Fruit fly (Drosophila melanogaster): Measurements from ENCODE around the gene sens.

sens gene

DNA sequence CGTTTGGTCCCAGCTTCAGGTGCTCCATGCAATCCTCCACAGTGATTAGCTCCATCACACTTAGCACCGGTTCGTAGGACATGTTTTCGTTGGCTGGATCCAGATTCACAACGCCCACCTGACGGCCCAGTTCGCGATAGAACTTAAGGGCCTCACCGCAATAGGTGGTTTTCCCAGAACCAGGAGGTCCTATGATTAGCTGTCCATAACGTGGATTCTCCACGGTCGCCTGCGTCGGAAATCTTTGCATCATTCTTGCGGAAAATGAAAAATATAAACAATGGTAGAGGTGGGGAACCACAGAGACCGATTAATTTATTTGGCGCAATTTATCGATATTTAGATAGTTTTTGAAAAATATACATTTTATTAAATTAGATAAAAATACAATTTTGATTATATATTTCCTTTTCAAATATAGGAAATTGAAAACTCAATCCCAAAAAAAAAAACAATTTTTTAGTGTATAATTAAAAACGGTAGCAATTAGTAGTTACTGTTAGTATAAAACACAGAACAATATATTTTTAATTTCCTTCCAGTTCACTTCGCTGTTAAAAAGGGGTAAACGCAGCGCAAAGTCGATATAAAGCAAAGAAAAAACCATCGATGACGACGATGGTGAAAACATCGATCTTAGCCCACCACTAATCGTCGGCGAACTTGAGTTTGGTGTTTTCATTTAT lies 11.4 kb upstream of the sens start, which contains the start of the genes CG10222 and flr (continued):
- TF ChIP-seq seq (GFP tag; IDR thresholded peaks at IDR 0.05): no peak
- peak; percentile 71 for TF ChIP-seq unc-4 (GFP tag; IDR thresholded peaks at IDR 0.05; ENCODE audit: partially characterized antibody)
- no peak for TF ChIP-seq CG3726 (GFP tag; IDR thresholded peaks at IDR 0.05)
- TF ChIP-seq toy (GFP tag; IDR thresholded peaks at IDR 0.05): no peak
- peak; percentile 44; the same call in 1 of the 2 replicates for TF ChIP-seq nerfin-2 (GFP tag; IDR thresholded peaks at IDR 0.05; ENCODE audit: partially characterized antibody)
- no peak for TF ChIP-seq Atf-2 (GFP tag; optimal IDR thresholded peaks at IDR 0.05)
- no peak for TF ChIP-seq vvl (GFP tag; IDR thresholded peaks at IDR 0.05)
- TF ChIP-seq CG6689 (GFP tag; IDR thresholded peaks at IDR 0.05): no peak
- no peak for TF ChIP-seq klu (GFP tag; IDR thresholded peaks at IDR 0.05)
- TF ChIP-seq CG7839 (tag; optimal IDR thresholded peaks at IDR 0.05): no peak
- TF ChIP-seq Six4 (GFP tag; optimal IDR thresholded peaks at IDR 0.05): no peak
- TF ChIP-seq CG5953 (GFP tag; IDR thresholded peaks at IDR 0.05): no peak
- peak; percentile 22; the same call in 1 of the 2 replicates for TF ChIP-seq tna (GFP tag; IDR thresholded peaks at IDR 0.05; ENCODE audit: partially characterized antibody)
- TF ChIP-seq TFAM (GFP tag; optimal IDR thresholded peaks at IDR 0.05): no peak
- no peak for TF ChIP-seq sima (GFP tag; optimal IDR thresholded peaks at IDR 0.05)
- peak; percentile 7 for TF ChIP-seq CG1603 (tag; optimal IDR thresholded peaks at IDR 0.05)
- no peak for TF ChIP-seq CTCF (GFP tag; optimal IDR thresholded peaks at IDR 0.05)
- TF ChIP-seq grn (GFP tag; optimal IDR thresholded peaks at IDR 0.05): no peak
- TF ChIP-seq Dfd (GFP tag; optimal IDR thresholded peaks at IDR 0.05): no peak
- no peak for TF ChIP-seq Abd-B (GFP tag; optimal IDR thresholded peaks at IDR 0.05)
- no peak for TF ChIP-seq gro (GFP tag; optimal IDR thresholded peaks at IDR 0.05)
- no peak for TF ChIP-seq Hr39 (optimal IDR thresholded peaks at IDR 0.05)
- no peak for TF ChIP-seq wek (GFP tag; optimal IDR thresholded peaks at IDR 0.05)
- no peak for TF ChIP-seq CG30431 (GFP tag; optimal IDR thresholded peaks at IDR 0.05)
- TF ChIP-seq MBD-R2 (GFP tag; IDR thresholded peaks at IDR 0.05): peak; percentile 65
- no peak for TF ChIP-seq Usf (GFP tag; optimal IDR thresholded peaks at IDR 0.05)
- 0 out of 3 replicates have a peak, but pooled peaks have one; percentile 62 for TF ChIP-seq mld (GFP tag; IDR thresholded peaks at IDR 0.05; ENCODE audit: partially characterized antibody)
- TF ChIP-seq GATAe (GFP tag; conservative IDR thresholded peaks at IDR 0.05): no peak
- TF ChIP-seq BEAF-32 (GFP tag; optimal IDR thresholded peaks at IDR 0.05): peak; percentile 73
- no peak for TF ChIP-seq nerfin-1 (tag; optimal IDR thresholded peaks at IDR 0.05)
- TF ChIP-seq CG3838 (GFP tag; optimal IDR thresholded peaks at IDR 0.05): no peak
- TF ChIP-seq Vsx1 (GFP tag; optimal IDR thresholded peaks at IDR 0.05): no peak
- TF ChIP-seq yki (optimal IDR thresholded peaks at IDR 0.05): no peak
- no peak for TF ChIP-seq CG34376 (GFP tag; optimal IDR thresholded peaks at IDR 0.05)
- TF ChIP-seq CG8281 (tag; optimal IDR thresholded peaks at IDR 0.05): no peak
- TF ChIP-seq CG2199 (GFP tag; IDR thresholded peaks at IDR 0.05): no peak
- TF ChIP-seq lbe (GFP tag; optimal IDR thresholded peaks at IDR 0.05): no peak
- TF ChIP-seq jigr1 (GFP tag; IDR thresholded peaks at IDR 0.05): peak; percentile 14; the same call in 1 of the 3 replicates
- TF ChIP-seq CG14050 (GFP tag; IDR thresholded peaks at IDR 0.05): no peak
- no peak for TF ChIP-seq dmrt99B (tag; optimal IDR thresholded peaks at IDR 0.05)
- peak; percentile 77 for TF ChIP-seq row (GFP tag; IDR thresholded peaks at IDR 0.05)
- TF ChIP-seq bcd (GFP tag; optimal IDR thresholded peaks at IDR 0.05): no peak
- TF ChIP-seq CG34422 (GFP tag; IDR thresholded peaks at IDR 0.05): no peak
- no peak for TF ChIP-seq MTF-1 (GFP tag; optimal IDR thresholded peaks at IDR 0.05; ENCODE audit: borderline replicate concordance)
- no peak for TF ChIP-seq pan (optimal IDR thresholded peaks at IDR 0.05)
- no peak for TF ChIP-seq pan (GFP tag; optimal IDR thresholded peaks at IDR 0.05 in 1 of 2, IDR thresholded peaks at IDR 0.05 in 1 of 2)
- TF ChIP-seq CG6765 (GFP tag; optimal IDR thresholded peaks at IDR 0.05): no peak
- no peak for TF ChIP-seq CG10959 (GFP tag; IDR thresholded peaks at IDR 0.05)
- no peak for TF ChIP-seq CrebB (tag; optimal IDR thresholded peaks at IDR 0.05)
- no peak for TF ChIP-seq Xbp1 (GFP tag; optimal IDR thresholded peaks at IDR 0.05)
- TF ChIP-seq lov (optimal IDR thresholded peaks at IDR 0.05): no peak
- no peak for TF ChIP-seq lov (GFP tag; IDR thresholded peaks at IDR 0.05)
